Worm (Caenorhabditis elegans) whole organism, L4 larva: ENCODE data around the gene C17B7.14.
A peak's percentile ranks its signal among the peaks of the same experiment; 100 is the strongest.

Experiments
- D1046.2 ChIP-seq: fragments of 200-800 bp; sonication (Bioruptor generic); IDR thresholded peaks from 2 replicates; pipeline ENCODE4 v1.3.6; 2022; ENCODE audit warnings: missing genetic modification characterization, missing compliant biosample characterization
- F26F4.8 ChIP-seq: fragments of 200-800 bp; sonication (Bioruptor generic); conservative IDR thresholded peaks from 2 replicates; pipeline ENCODE4 v1.3.6; 2022; ENCODE audit warnings: missing genetic modification characterization, missing compliant biosample characterization
- Y48G9A.11 ChIP-seq: fragments of 200-800 bp; sonication (Bioruptor generic); IDR thresholded peaks from 2 replicates; pipeline ENCODE4 v1.3.6; 2022; ENCODE audit warnings: missing genetic modification reagents, missing genetic modification characterization, missing compliant biosample characterization
- Y75B8A.6 ChIP-seq: fragments of 200-800 bp; sonication (Bioruptor generic); IDR thresholded peaks from 2 replicates; pipeline ENCODE4 v1.3.6; 2022; ENCODE audit warnings: missing genetic modification reagents, missing genetic modification characterization, missing compliant biosample characterization
- ZK546.5 ChIP-seq, 2 experiments: sonication (generic microtip); optimal IDR thresholded peaks; 2 replicates each; lab custom pipeline; 2017; ENCODE audit warnings: missing biosample characterization in 2 of 2, missing genetic modification characterization in 2 of 2
- aha-1 ChIP-seq: fragments of 150-350 bp; peaks from one replicate; lab custom pipeline; 2014; ENCODE audit warnings: missing biosample characterization, missing genetic modification characterization
- aly-2 ChIP-seq: sonication (generic microtip); optimal IDR thresholded peaks from 2 replicates; lab custom pipeline; 2018; ENCODE audit warnings: missing biosample characterization, missing genetic modification characterization
- ama-1 ChIP-seq: fragments of 150-350 bp; optimal IDR thresholded peaks from 2 replicates; lab custom pipeline; 2014; ENCODE audit warnings: inconsistent platforms, mixed read lengths
- ceh-44 ChIP-seq: fragments of 200-800 bp; sonication (Bioruptor generic); IDR thresholded peaks from 2 replicates; pipeline ENCODE4 v1.3.6; 2022; ENCODE audit warnings: missing genetic modification reagents, missing genetic modification characterization, missing compliant biosample characterization
- ceh-62 ChIP-seq: sonication (generic microtip); optimal IDR thresholded peaks from 2 replicates; lab custom pipeline; 2017; ENCODE audit warnings: missing biosample characterization, missing genetic modification characterization
- ctbp-1 ChIP-seq: fragments of 200-800 bp; sonication (Bioruptor generic); IDR thresholded peaks from 2 replicates; pipeline ENCODE4 v1.3.6; 2022; ENCODE audit warnings: missing genetic modification reagents, missing genetic modification characterization, missing compliant biosample characterization
- daf-19 ChIP-seq: fragments of 200-800 bp; sonication (Bioruptor generic); conservative IDR thresholded peaks from 2 replicates; pipeline ENCODE4 v1.3.6; 2022; ENCODE audit warnings: missing genetic modification characterization, missing compliant biosample characterization
- daf-8 ChIP-seq: fragments of 200-800 bp; sonication (Bioruptor generic); IDR thresholded peaks from 2 replicates; pipeline ENCODE4 v1.3.6; 2022; ENCODE audit warnings: missing genetic modification characterization, missing compliant biosample characterization
- dmd-8 ChIP-seq: fragments of 200-800 bp; sonication (Bioruptor generic); IDR thresholded peaks from 2 replicates; pipeline ENCODE4 v1.3.6; 2022; ENCODE audit warnings: missing genetic modification characterization, missing compliant biosample characterization
- dve-1 ChIP-seq: sonication (generic microtip); optimal IDR thresholded peaks from 2 replicates; lab custom pipeline; 2017; ENCODE audit warnings: antibody characterized with exemption, mild to moderate bottlenecking, missing genetic modification characterization, missing compliant biosample characterization; ENCODE audit not compliant: insufficient read depth
- hif-1 ChIP-seq, 2 experiments: sonication (generic microtip); optimal IDR thresholded peaks; 2 replicates each; lab custom pipeline; 2016 to 2017; ENCODE audit warnings: missing compliant biosample characterization in 2 of 2, missing genetic modification characterization in 2 of 2, missing genetic modification reagents in 2 of 2, missing genotype in 2 of 2, mild to moderate bottlenecking in 1 of 2
- jun-1 ChIP-seq: fragments of 150-350 bp; optimal IDR thresholded peaks from 2 replicates; lab custom pipeline; 2014; ENCODE audit warnings: missing biosample characterization, missing genetic modification reagents, missing genetic modification characterization
- madf-5 ChIP-seq, 2 experiments: fragments of 200-800 bp; sonication (Bioruptor generic); IDR thresholded peaks; 2 replicates each; pipeline ENCODE4 v1.3.6; 2022; ENCODE audit warnings: missing compliant biosample characterization in 2 of 2, missing genetic modification characterization in 2 of 2
- madf-9 ChIP-seq: fragments of 200-800 bp; sonication (Bioruptor generic); conservative IDR thresholded peaks from 2 replicates; pipeline ENCODE4 v1.3.6; 2022; ENCODE audit warnings: missing genetic modification reagents, missing genetic modification characterization, missing compliant biosample characterization
- mep-1 ChIP-seq: fragments of 150-350 bp; sonication (generic microtip); optimal IDR thresholded peaks from 3 replicates; lab custom pipeline; 2014; ENCODE audit warnings: missing biosample characterization, missing genetic modification characterization
- mxl-2 ChIP-seq: fragments of 200-800 bp; sonication (Bioruptor generic); conservative IDR thresholded peaks from 2 replicates; pipeline ENCODE4 v1.3.6; 2022; ENCODE audit warnings: missing genetic modification reagents, missing genetic modification characterization, missing compliant biosample characterization
- mxl-3 ChIP-seq: fragments of 200-800 bp; sonication (Bioruptor generic); optimal IDR thresholded peaks from 2 replicates; lab custom pipeline; 2018; ENCODE audit warnings: mild to moderate bottlenecking, missing genetic modification characterization, missing compliant biosample characterization
- nhr-25 ChIP-seq: sonication (generic microtip); optimal IDR thresholded peaks from 2 replicates; lab custom pipeline; 2017; ENCODE audit warnings: missing genetic modification characterization, mild to moderate bottlenecking, missing compliant biosample characterization, antibody characterized with exemption, moderate library complexity, borderline replicate concordance; ENCODE audit not compliant: insufficient read depth
- nhr-6 ChIP-seq: fragments of 150-350 bp; optimal IDR thresholded peaks from 2 replicates; lab custom pipeline; 2014; ENCODE audit warnings: missing biosample characterization, missing genetic modification characterization
- rbr-2 ChIP-seq: sonication (generic microtip); optimal IDR thresholded peaks from 2 replicates; lab custom pipeline; 2016; ENCODE audit warnings: missing genotype, missing genetic modification characterization, missing compliant biosample characterization
- set-16 ChIP-seq: fragments of 200-800 bp; sonication (Bioruptor generic); IDR thresholded peaks from 2 replicates; pipeline ENCODE4 v1.3.6; 2022; ENCODE audit warnings: missing genetic modification reagents, missing genetic modification characterization, missing compliant biosample characterization
- snpc-1.2 ChIP-seq: fragments of 200-800 bp; sonication (Bioruptor generic); IDR thresholded peaks from 2 replicates; pipeline ENCODE4 v1.3.6; 2022; ENCODE audit warnings: missing genetic modification reagents, missing genetic modification characterization, missing compliant biosample characterization
- spr-3 ChIP-seq: fragments of 200-800 bp; sonication (Bioruptor generic); optimal IDR thresholded peaks from 2 replicates; lab custom pipeline; 2018; ENCODE audit warnings: mild to moderate bottlenecking, missing genetic modification characterization, missing compliant biosample characterization
- tag-97 ChIP-seq: fragments of 200-800 bp; sonication (Bioruptor generic); IDR thresholded peaks from 2 replicates; pipeline ENCODE4 v1.3.6; 2022; ENCODE audit warnings: missing genetic modification characterization, missing compliant biosample characterization
- unc-130 ChIP-seq: sonication (generic microtip); optimal IDR thresholded peaks from 2 replicates; lab custom pipeline; 2016; ENCODE audit warnings: missing genetic modification reagents, missing genetic modification characterization, missing compliant biosample characterization
- unc-39 ChIP-seq: sonication (generic microtip); optimal IDR thresholded peaks from 2 replicates; lab custom pipeline; 2017; ENCODE audit warnings: missing biosample characterization, missing genetic modification characterization
- zag-1 ChIP-seq: fragments of 150-350 bp; optimal IDR thresholded peaks from 2 replicates; lab custom pipeline; 2014; ENCODE audit warnings: missing biosample characterization, missing genetic modification characterization
- zfp-3 ChIP-seq: fragments of 200-800 bp; sonication (Bioruptor generic); conservative IDR thresholded peaks from 2 replicates; pipeline ENCODE4 v1.3.6; 2022; ENCODE audit warnings: missing genetic modification reagents, missing genetic modification characterization, missing compliant biosample characterization
- zip-11 ChIP-seq: fragments of 200-800 bp; sonication (Bioruptor generic); IDR thresholded peaks from 2 replicates; pipeline ENCODE4 v1.3.6; 2022; ENCODE audit warnings: missing genetic modification characterization, missing compliant biosample characterization
- ztf-11 ChIP-seq: fragments of 150-350 bp; optimal IDR thresholded peaks from 2 replicates; lab custom pipeline; 2014; ENCODE audit warnings: missing biosample characterization, missing genetic modification characterization

The C17B7.14 gene

DNA sequence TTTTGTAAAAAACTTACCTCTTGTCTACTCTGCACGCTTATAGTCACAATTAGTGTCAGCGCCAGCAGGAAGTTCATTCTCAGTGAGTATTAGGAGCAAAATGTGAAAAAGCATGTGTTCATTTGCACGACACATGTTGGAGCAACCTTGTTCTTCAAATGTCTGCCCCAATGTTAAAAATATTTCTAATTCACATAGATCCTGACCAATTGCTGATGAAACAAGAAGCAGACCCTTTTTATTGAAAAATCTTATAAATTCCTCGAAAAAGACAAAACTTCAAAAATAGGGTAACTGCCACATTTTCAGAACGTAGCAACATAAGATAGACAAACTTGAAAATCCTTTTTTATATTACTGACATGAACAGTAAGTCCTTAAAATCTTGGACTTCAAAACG, 3.8 kb upstream of the C17B7.14 start, which contains the start of gene C17B7.8:
C17B7.8 (minus strand) TSS at position 101 of the 400 bp plus-strand sequence.
- peak; percentile 31 for TF ChIP-seq aha-1 (tag; lab: Kevin White, UChicago)
- TF ChIP-seq mep-1 (tag; lab: Kevin White, UChicago): no peak
- TF ChIP-seq, all 104 proteins: peak for 1

DNA sequence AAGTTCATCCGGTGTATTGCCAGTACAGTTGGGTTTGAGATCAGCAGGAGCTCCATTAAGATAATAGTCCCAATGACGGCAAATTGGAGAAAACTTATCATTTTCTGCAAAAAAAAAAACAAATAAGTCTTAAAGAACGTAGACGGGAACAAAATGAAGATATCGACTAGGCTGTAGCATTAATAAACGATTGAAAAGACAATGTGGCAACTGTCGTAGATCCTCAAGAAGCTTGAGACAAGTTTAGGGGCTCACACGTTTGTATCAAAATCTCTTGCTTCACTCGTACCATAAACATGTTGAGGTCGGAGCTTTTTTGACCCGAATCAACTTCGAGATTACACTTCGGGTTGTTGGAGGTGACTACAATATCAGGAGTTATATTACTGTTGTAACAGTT, 327 bp downstream of the C17B7.14 start, which contains the start of gene F35F10.14:
F35F10.14 (minus strand) TSS at position 101 of the 400 bp plus-strand sequence.
- TF ChIP-seq rbr-2 (tag; lab: Kevin White, UChicago): no peak
- no peak for TF ChIP-seq nhr-25 (tag; lab: Kevin White, UChicago)
- TF ChIP-seq aly-2 (tag; lab: Kevin White, UChicago): no peak
- no peak for TF ChIP-seq Y75B8A.6 (GFP tag; lab: Robert Waterston, UW)
- TF ChIP-seq snpc-1.2 (GFP tag; lab: Robert Waterston, UW): no peak
- no peak for TF ChIP-seq mxl-3
- TF ChIP-seq zfp-3 (GFP tag; lab: Robert Waterston, UW): no peak
- TF ChIP-seq ctbp-1 (GFP tag; lab: Robert Waterston, UW): no peak
- TF ChIP-seq mxl-2 (GFP tag; lab: Robert Waterston, UW): no peak
- TF ChIP-seq madf-5 (GFP tag; IDR thresholded peaks at IDR 0.05; lab: Robert Waterston, UW): no peak
- no peak for TF ChIP-seq dve-1
- TF ChIP-seq, all 104 proteins: peak for 0

DNA sequence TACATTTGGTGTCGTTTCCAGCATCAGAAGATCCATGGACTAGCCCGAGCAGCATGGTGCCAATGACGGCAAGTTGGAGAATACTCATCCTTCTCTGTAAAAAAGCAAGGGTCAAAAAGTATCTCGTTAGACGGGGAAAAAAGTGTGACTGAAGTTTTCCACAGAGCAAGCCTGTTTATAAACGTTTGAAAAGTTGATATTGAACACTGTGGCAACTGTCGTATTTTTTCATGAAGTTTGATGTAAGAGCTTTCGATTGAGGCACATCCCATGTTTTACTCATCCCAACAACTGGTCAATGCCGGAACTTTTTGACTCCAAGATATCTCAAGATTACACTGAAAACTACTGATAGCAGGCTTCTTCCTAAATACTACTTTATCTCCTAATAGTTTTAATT, 1.4 kb downstream of the C17B7.14 start, which contains the start of gene F35F10.13:
F35F10.13 (minus strand) TSS at position 101 of the 400 bp plus-strand sequence.
- TF ChIP-seq mxl-3 (no peak), F26F4.8 (no peak), jun-1 (tag; lab: Kevin White, UChicago) (no peak), daf-8 (GFP tag; lab: Robert Waterston, UW) (no peak), ama-1 (lab: Kevin White, UChicago) (no peak), D1046.2 (GFP tag; lab: Robert Waterston, UW) (no peak), set-16 (GFP tag; lab: Robert Waterston, UW) (no peak), madf-9 (GFP tag; lab: Robert Waterston, UW) (no peak), zag-1 (no peak), dmd-8 (GFP tag; lab: Robert Waterston, UW) (no peak), hif-1 (tag; optimal IDR thresholded peaks at IDR 0.05; lab: Kevin White, UChicago) (no peak), Y48G9A.11 (GFP tag; lab: Robert Waterston, UW) (no peak), ztf-11 (no peak)

DNA sequence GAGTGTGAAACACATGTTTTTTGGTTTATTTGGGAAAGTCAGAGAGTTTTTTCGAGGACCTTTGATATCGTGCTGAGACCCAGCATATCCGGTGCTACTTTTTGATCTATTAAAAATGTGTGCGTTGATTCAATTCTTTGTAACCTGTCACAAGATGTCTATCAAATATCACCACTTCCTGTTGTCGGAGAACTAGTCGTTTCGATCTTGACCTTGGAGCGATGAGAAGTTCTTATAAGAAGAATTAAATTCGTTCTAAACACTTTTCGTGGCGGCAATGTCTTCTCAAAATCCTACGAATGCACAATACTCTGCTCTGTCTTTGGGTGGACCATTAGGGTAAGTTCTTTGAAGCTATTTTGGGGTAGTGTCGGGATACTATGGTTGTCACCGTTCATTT, 4.2 kb downstream of the C17B7.14 start, which contains the start of gene F35F10.1:
F35F10.1 (plus strand) TSS at position 200 of the 400 bp plus-strand sequence.
- no peak for TF ChIP-seq daf-19 (GFP tag; lab: Robert Waterston, UW)
- TF ChIP-seq spr-3 (GFP tag; lab: Kevin White, UChicago): no peak
- no peak for TF ChIP-seq dmd-8 (GFP tag; lab: Robert Waterston, UW)
- TF ChIP-seq ZK546.5 (tag; optimal IDR thresholded peaks at IDR 0.05; lab: Kevin White, UChicago): no peak
- no peak for TF ChIP-seq tag-97 (GFP tag; lab: Robert Waterston, UW)
- TF ChIP-seq unc-130 (GFP tag; lab: Kevin White, UChicago): no peak
- TF ChIP-seq daf-8 (GFP tag; lab: Robert Waterston, UW): no peak
- TF ChIP-seq ceh-62 (tag; lab: Kevin White, UChicago): no peak
- TF ChIP-seq zip-11: no peak
- no peak for TF ChIP-seq nhr-6 (tag; lab: Kevin White, UChicago)
- no peak for TF ChIP-seq hif-1 (tag; optimal IDR thresholded peaks at IDR 0.05; lab: Kevin White, UChicago)
- no peak for TF ChIP-seq unc-39 (tag; lab: Kevin White, UChicago)
- no peak for TF ChIP-seq ceh-44 (GFP tag; lab: Robert Waterston, UW)
